Worm (Caenorhabditis elegans) whole organism, L4 larva: ENCODE measurements around the gene iglr-1.

Source experiments
- F10B5.3 ChIP-seq: sonication (generic microtip); optimal IDR thresholded peaks from 2 replicates; lab custom pipeline; 2016; ENCODE audit warnings: mild to moderate bottlenecking, missing genetic modification characterization, missing compliant biosample characterization
- Y75B8A.6 ChIP-seq: fragments of 200-800 bp; sonication (Bioruptor generic); IDR thresholded peaks from 2 replicates; pipeline ENCODE4 v1.3.6; 2022; ENCODE audit warnings: missing genetic modification reagents, missing genetic modification characterization, missing compliant biosample characterization
- ama-1 ChIP-seq: fragments of 150-350 bp; optimal IDR thresholded peaks from 2 replicates; lab custom pipeline; 2014; ENCODE audit warnings: inconsistent platforms, mixed read lengths
- ceh-82 ChIP-seq: sonication (generic microtip); optimal IDR thresholded peaks from 2 replicates; lab custom pipeline; 2017; ENCODE audit warnings: missing biosample characterization, missing genetic modification characterization
- ces-1 ChIP-seq: fragments of 150-350 bp; sonication (generic microtip); optimal IDR thresholded peaks from 4 replicates; lab custom pipeline; 2014; ENCODE audit warnings: missing biosample characterization, missing genetic modification reagents, missing genetic modification characterization
- mxl-2 ChIP-seq: fragments of 200-800 bp; sonication (Bioruptor generic); conservative IDR thresholded peaks from 2 replicates; pipeline ENCODE4 v1.3.6; 2022; ENCODE audit warnings: missing genetic modification reagents, missing genetic modification characterization, missing compliant biosample characterization
- nhr-76 ChIP-seq: fragments of 150-350 bp; optimal IDR thresholded peaks from 2 replicates; lab custom pipeline; 2014; ENCODE audit warnings: missing biosample characterization, missing genetic modification characterization
- ztf-11 ChIP-seq: fragments of 150-350 bp; optimal IDR thresholded peaks from 2 replicates; lab custom pipeline; 2014; ENCODE audit warnings: missing biosample characterization, missing genetic modification characterization

DNA sequence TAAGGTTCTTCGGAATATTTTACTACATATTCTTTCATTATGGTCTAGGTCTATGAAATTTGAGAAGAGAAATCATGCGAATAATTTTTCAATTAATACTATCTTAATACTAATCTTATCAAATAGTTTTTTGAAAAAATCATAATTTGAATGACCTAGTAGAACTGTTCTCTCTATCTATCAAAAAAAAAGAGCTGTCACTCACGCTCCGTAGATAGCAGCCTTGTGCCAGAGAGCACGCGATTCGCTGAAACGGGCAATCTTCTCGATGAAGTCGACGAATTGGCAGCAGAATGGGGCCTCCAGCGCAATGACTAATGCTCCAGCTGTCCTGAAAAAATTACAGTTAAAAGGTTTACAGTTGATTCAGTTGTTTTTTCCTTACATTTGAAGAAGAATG is 21.6 kb downstream of the iglr-1 start:
- TF ChIP-seq mxl-2 (GFP tag; lab: Robert Waterston, UW) (no peak), F10B5.3 (tag; lab: Kevin White, UChicago) (no peak), nhr-76 (tag; lab: Kevin White, UChicago) (no peak), ceh-82 (tag; lab: Kevin White, UChicago) (no peak), ztf-11 (tag; lab: Kevin White, UChicago) (no peak), ama-1 (no peak), ces-1 (GFP tag; lab: Kevin White, UChicago) (no peak), Y75B8A.6 (GFP tag; lab: Robert Waterston, UW) (no peak)
